Worm (Caenorhabditis elegans): ENCODE measurements around the gene Y41C4A.9.

DNA sequence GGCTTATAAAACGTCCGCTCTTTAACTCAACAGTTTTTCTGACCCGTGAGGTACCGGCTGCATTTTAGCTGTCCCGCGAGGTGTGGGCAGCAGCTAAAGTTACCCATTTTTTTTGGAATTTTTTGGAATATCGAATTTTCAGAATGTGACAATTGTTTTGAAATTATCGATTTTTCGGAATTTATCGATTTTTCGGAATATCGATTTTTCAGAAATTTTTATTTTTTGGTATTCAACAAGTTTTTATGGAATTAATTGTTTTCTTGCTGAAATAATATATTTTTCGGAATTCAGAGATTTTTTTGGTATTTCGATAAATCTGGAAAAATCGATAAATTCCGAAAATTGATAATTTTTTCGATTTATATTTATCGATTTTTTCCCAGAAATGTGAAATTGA lies 14.5 kb upstream of the Y41C4A.9 start:
- no peak for TF ChIP-seq unc-62 (GFP tag; optimal IDR thresholded peaks at IDR 0.05)
- no peak for TF ChIP-seq mep-1 (tag; optimal IDR thresholded peaks at IDR 0.05)
